Fruit fly (Drosophila melanogaster) whole organism, embryonic: ENCODE measurements around the gene Obp19b.
A peak's percentile ranks its signal among the peaks of the same experiment; 100 is the strongest.

Source experiments
- CG10565 ChIP-seq: fragments of 200-800 bp; sonication (Bioruptor generic); optimal IDR thresholded peaks from 3 replicates; lab custom pipeline; 2016; ENCODE audit warnings: missing biosample characterization, mild to moderate bottlenecking, missing genetic modification characterization
- CG10959 ChIP-seq: fragments of 200-800 bp; sonication (Bioruptor generic); IDR thresholded peaks from 2 replicates; pipeline ENCODE4 v1.3.6; 2022; ENCODE audit warnings: missing biosample characterization, missing genetic modification characterization
- CG11093 ChIP-seq: fragments of 200-800 bp; sonication (Bioruptor generic); IDR thresholded peaks from 3 replicates; pipeline ENCODE4 v1.3.6; 2022; ENCODE audit warnings: missing biosample characterization, missing genetic modification characterization
- CG11560 ChIP-seq: fragments of 200-800 bp; sonication (Bioruptor generic); IDR thresholded peaks from 3 replicates; pipeline ENCODE4 v1.3.6; 2022; ENCODE audit warnings: missing biosample characterization, missing genetic modification characterization
- CG12104 ChIP-seq: fragments of 200-800 bp; sonication (Bioruptor generic); optimal IDR thresholded peaks from 3 replicates; lab custom pipeline; 2016; ENCODE audit warnings: missing biosample characterization, missing genetic modification characterization
- CG15601 ChIP-seq: fragments of 200-800 bp; sonication (Bioruptor generic); optimal IDR thresholded peaks from 3 replicates; lab custom pipeline; 2019; ENCODE audit warnings: missing biosample characterization, mild to moderate bottlenecking, missing genetic modification characterization, moderate library complexity
- CG1602 ChIP-seq: fragments of 200-800 bp; sonication (Bioruptor generic); optimal IDR thresholded peaks from 3 replicates; lab custom pipeline; 2016; ENCODE audit warnings: missing biosample characterization, missing genetic modification characterization
- CG31441 ChIP-seq: fragments of 200-800 bp; sonication (Bioruptor generic); IDR thresholded peaks from 2 replicates; pipeline ENCODE4 v1.3.6; 2022; ENCODE audit warnings: missing biosample characterization, missing genetic modification characterization
- CG3407 ChIP-seq: fragments of 200-800 bp; sonication (Bioruptor generic); optimal IDR thresholded peaks from 2 replicates; lab custom pipeline; 2018; ENCODE audit warnings: missing biosample characterization, mild to moderate bottlenecking, missing genetic modification characterization
- CG7357 ChIP-seq: fragments of 200-800 bp; sonication (Bioruptor generic); IDR thresholded peaks from 3 replicates; pipeline ENCODE4 v1.3.6; 2022; ENCODE audit warnings: missing biosample characterization, missing genetic modification characterization
- CG7372 ChIP-seq: fragments of 200-800 bp; sonication (Bioruptor generic); IDR thresholded peaks from 2 replicates; pipeline ENCODE4 v1.3.6; 2022; ENCODE audit warnings: missing biosample characterization, missing genetic modification characterization
- CG8924 ChIP-seq: fragments of 200-800 bp; optimal IDR thresholded peaks from 3 replicates; lab custom pipeline; 2019; ENCODE audit warnings: missing biosample characterization, mild to moderate bottlenecking, missing genetic modification characterization, moderate library complexity
- CG9437 ChIP-seq: fragments of 200-800 bp; sonication (Bioruptor generic); optimal IDR thresholded peaks from 2 replicates; lab custom pipeline; 2018; ENCODE audit warnings: missing biosample characterization, mild to moderate bottlenecking, missing genetic modification characterization
- CG9876 ChIP-seq: fragments of 200-800 bp; sonication (Bioruptor generic); optimal IDR thresholded peaks from 2 replicates; lab custom pipeline; 2016; ENCODE audit warnings: missing biosample characterization, missing genetic modification characterization
- Doc3 ChIP-seq: fragments of 200-800 bp; sonication (Bioruptor generic); IDR thresholded peaks from 3 replicates; pipeline ENCODE4 v1.3.6; 2022; ENCODE audit warnings: missing biosample characterization, missing genetic modification characterization; ENCODE audit not compliant: partially characterized antibody
- Fer2 ChIP-seq: fragments of 200-800 bp; sonication (Bioruptor generic); optimal IDR thresholded peaks from 2 replicates; lab custom pipeline; 2018; ENCODE audit warnings: missing biosample characterization, mild to moderate bottlenecking, missing genetic modification characterization, moderate library complexity
- HHEX ChIP-seq: fragments of 200-800 bp; sonication (Bioruptor generic); optimal IDR thresholded peaks from 3 replicates; lab custom pipeline; 2017; ENCODE audit warnings: missing biosample characterization, mild to moderate bottlenecking, missing genetic modification characterization, missing genetic modification reagents
- HLH54F ChIP-seq: fragments of 200-800 bp; sonication (Bioruptor generic); optimal IDR thresholded peaks from 3 replicates; lab custom pipeline; 2016; ENCODE audit warnings: missing biosample characterization, missing genetic modification characterization
- NK7.1 ChIP-seq: fragments of 200-800 bp; sonication (Bioruptor generic); optimal IDR thresholded peaks from 3 replicates; lab custom pipeline; 2016; ENCODE audit warnings: missing biosample characterization, missing genetic modification characterization
- Nf-YC ChIP-seq: fragments of 200-800 bp; optimal IDR thresholded peaks from 3 replicates; lab custom pipeline; 2019; ENCODE audit warnings: missing biosample characterization, mild to moderate bottlenecking, missing genetic modification characterization, moderate library complexity
- Optix ChIP-seq: fragments of 200-800 bp; sonication (Bioruptor generic); IDR thresholded peaks from 3 replicates; pipeline ENCODE4 v1.3.6; 2022; ENCODE audit warnings: missing biosample characterization, missing genetic modification characterization
- Sin3A ChIP-seq: fragments of >200 bp; optimal IDR thresholded peaks from 2 replicates; lab custom pipeline; 2018
- ato ChIP-seq: fragments of 200-800 bp; sonication (Bioruptor generic); IDR thresholded peaks from 2 replicates; pipeline ENCODE4 v1.3.6; 2022; ENCODE audit warnings: missing biosample characterization, missing genetic modification characterization; ENCODE audit not compliant: partially characterized antibody
- cas ChIP-seq: fragments of 200-800 bp; sonication (Bioruptor generic); IDR thresholded peaks from 2 replicates; pipeline ENCODE4 v1.3.6; 2022; ENCODE audit warnings: missing biosample characterization, missing genetic modification characterization
- crc ChIP-seq: fragments of 200-800 bp; sonication (Bioruptor generic); optimal IDR thresholded peaks from 2 replicates; lab custom pipeline; 2016; ENCODE audit warnings: missing biosample characterization, missing genetic modification characterization
- crp ChIP-seq, 2 experiments: fragments of 200-800 bp; sonication (Bioruptor generic); optimal IDR thresholded peaks; 2 replicates in 1 of 2; 3 replicates in 1 of 2; lab custom pipeline; 2017; ENCODE audit warnings: missing biosample characterization in 2 of 2, missing genetic modification characterization in 2 of 2, mild to moderate bottlenecking in 1 of 2, moderate library complexity in 1 of 2
- dimm ChIP-seq: fragments of 200-800 bp; sonication (Bioruptor generic); IDR thresholded peaks from 2 replicates; pipeline ENCODE4 v1.3.6; 2022; ENCODE audit warnings: missing biosample characterization, missing genetic modification characterization
- dpn ChIP-seq, 2 experiments: fragments of 200-800 bp; sonication (Bioruptor generic); optimal IDR thresholded peaks; 3 replicates each; lab custom pipeline; 2016; ENCODE audit warnings: missing biosample characterization in 2 of 2, missing genetic modification characterization in 2 of 2
- ewg ChIP-seq: fragments of 200-800 bp; sonication (Bioruptor generic); optimal IDR thresholded peaks from 3 replicates; lab custom pipeline; 2017; ENCODE audit warnings: mild to moderate bottlenecking, missing biosample characterization, missing genetic modification reagents, missing genetic modification characterization
- gce ChIP-seq: fragments of 200-800 bp; sonication (Bioruptor generic); IDR thresholded peaks from 3 replicates; pipeline ENCODE4 v1.3.6; 2022; ENCODE audit warnings: missing biosample characterization, missing genetic modification characterization
- gsb ChIP-seq: fragments of 200-800 bp; sonication (Bioruptor generic); IDR thresholded peaks from 2 replicates; pipeline ENCODE4 v1.3.6; 2022; ENCODE audit warnings: missing biosample characterization, missing genetic modification characterization
- hkb ChIP-seq, 2 experiments: fragments of 200-800 bp in 1 of 2; fragments of >200 bp in 1 of 2; sonication (Bioruptor generic) in 1 of 2; IDR thresholded peaks in 1 of 2; optimal IDR thresholded peaks in 1 of 2; 2 replicates each; pipeline versions ENCODE4 v1.3.6 to Lab custom; 2017 to 2022; ENCODE audit warnings: missing biosample characterization in 1 of 2, missing genetic modification characterization in 1 of 2
- klu ChIP-seq: fragments of 200-800 bp; sonication (Bioruptor generic); IDR thresholded peaks from 2 replicates; pipeline ENCODE4 v1.3.6; 2022; ENCODE audit warnings: missing biosample characterization, missing genetic modification characterization
- lola ChIP-seq, 3 experiments: fragments of >200 bp in 2 of 3; fragments of 200-800 bp in 1 of 3; sonication (Bioruptor generic) in 1 of 3; optimal IDR thresholded peaks; 2 replicates each; lab custom pipeline; 2017 to 2019; ENCODE audit warnings: missing biosample characterization in 3 of 3, missing genetic modification characterization in 3 of 3, mild to moderate bottlenecking in 1 of 3, moderate library complexity in 1 of 3
- nom ChIP-seq: fragments of 200-800 bp; sonication (Bioruptor generic); optimal IDR thresholded peaks from 2 replicates; lab custom pipeline; 2017; ENCODE audit warnings: missing biosample characterization, missing genetic modification characterization, mild to moderate bottlenecking, moderate library complexity, missing genetic modification reagents
- pan ChIP-seq, 4 experiments: fragments of >200 bp in 3 of 4; fragments of 200-800 bp in 1 of 4; sonication (Bioruptor generic) in 1 of 4; optimal IDR thresholded peaks in 3 of 4; IDR thresholded peaks in 1 of 4; 2 replicates each; pipeline versions ENCODE4 v1.3.6 to Lab custom; 2017 to 2022; ENCODE audit warnings: missing biosample characterization in 2 of 4, missing genetic modification characterization in 2 of 4, mixed read lengths in 1 of 4
- phol ChIP-seq: fragments of 200-800 bp; sonication (Bioruptor generic); optimal IDR thresholded peaks from 3 replicates; lab custom pipeline; 2018; ENCODE audit warnings: missing biosample characterization, mild to moderate bottlenecking, missing genetic modification characterization, moderate library complexity
- ro ChIP-seq: fragments of 200-800 bp; sonication (Bioruptor generic); IDR thresholded peaks from 2 replicates; pipeline ENCODE4 v1.3.6; 2022; ENCODE audit warnings: missing biosample characterization, missing genetic modification characterization
- sisA ChIP-seq: fragments of 200-800 bp; sonication (Bioruptor generic); IDR thresholded peaks from 2 replicates; pipeline ENCODE4 v1.3.6; 2022; ENCODE audit warnings: missing biosample characterization, missing genetic modification characterization
- sob ChIP-seq: fragments of 200-800 bp; sonication (Bioruptor generic); IDR thresholded peaks from 2 replicates; pipeline ENCODE4 v1.3.6; 2022; ENCODE audit warnings: missing biosample characterization, missing genetic modification characterization
- ssp ChIP-seq: fragments of 200-800 bp; sonication (Bioruptor generic); IDR thresholded peaks from 2 replicates; pipeline ENCODE4 v1.3.6; 2022; ENCODE audit warnings: missing biosample characterization, missing genetic modification characterization
- trh ChIP-seq: fragments of 200-800 bp; sonication (Bioruptor generic); optimal IDR thresholded peaks from 2 replicates; lab custom pipeline; 2016; ENCODE audit warnings: missing biosample characterization, missing genetic modification characterization
- vfl ChIP-seq: fragments of 200-800 bp; sonication (Bioruptor generic); optimal IDR thresholded peaks from 2 replicates; lab custom pipeline; 2016; ENCODE audit warnings: missing biosample characterization, missing genetic modification characterization
- wor ChIP-seq: fragments of 200-800 bp; sonication (Bioruptor generic); IDR thresholded peaks from 2 replicates; pipeline ENCODE4 v1.3.6; 2022; ENCODE audit warnings: missing biosample characterization, missing genetic modification characterization

The Obp19b gene

dm6 chrX:20429482-20430204 is 13.1 kb downstream of the Obp19b start, which contains the start of the genes CG11710 and mal (continued):
- peak; percentile 86; the same call in 2 of the 3 replicates for TF ChIP-seq CG11560 (tag; lab: Robert Waterston, UW)
- peak; percentile 80 for TF ChIP-seq klu (GFP tag; lab: Robert Waterston, UW)
- TF ChIP-seq HLH54F (GFP tag; lab: Kevin White, UChicago), result peak; percentile 77
- peak; percentile 61 for TF ChIP-seq CG9437 (GFP tag; lab: Kevin White, UChicago)
- peak; percentile 77 for TF ChIP-seq CG12104 (GFP tag; lab: Kevin White, UChicago)
- TF ChIP-seq CG10959, result peak; percentile 50; the same call in 1 of the 2 replicates
- 0 out of 3 replicates have a peak, but pooled peaks have one; percentile 46 for TF ChIP-seq Doc3
- peak; percentile 42 for TF ChIP-seq ewg (GFP tag; lab: Kevin White, UChicago)
- peak; percentile 62 for TF ChIP-seq wor (GFP tag; lab: Robert Waterston, UW)
- TF ChIP-seq dpn (GFP tag; optimal IDR thresholded peaks at IDR 0.05; lab: Kevin White, UChicago), result peak; percentile 67 to 78
- peak; percentile 73; the same call in 1 of the 2 replicates for TF ChIP-seq CG7372 (GFP tag; lab: Robert Waterston, UW)
- peak; percentile 50 for TF ChIP-seq crc (GFP tag; lab: Kevin White, UChicago)
- peak; percentile 73 for TF ChIP-seq NK7.1 (GFP tag; lab: Kevin White, UChicago)
- no peak for TF ChIP-seq CG9876 (GFP tag; lab: Kevin White, UChicago)
- TF ChIP-seq CG8924 (tag; lab: Kevin White, UChicago), result peak; percentile 82
- TF ChIP-seq hkb (optimal IDR thresholded peaks at IDR 0.05; lab: Kevin White, UChicago), result no peak
- TF ChIP-seq hkb (GFP tag; IDR thresholded peaks at IDR 0.05; lab: Robert Waterston, UW), result peak; percentile 63
- peak; percentile 78 for TF ChIP-seq sob (GFP tag; lab: Robert Waterston, UW)
- TF ChIP-seq ato (GFP tag; lab: Robert Waterston, UW), result no peak
- peak; percentile 71 for TF ChIP-seq CG7357 (GFP tag; lab: Robert Waterston, UW)
- TF ChIP-seq vfl (GFP tag; lab: Kevin White, UChicago), result peak; percentile 43
- TF ChIP-seq CG31441 (GFP tag; lab: Robert Waterston, UW), result peak; percentile 83
- TF ChIP-seq ssp (GFP tag; lab: Robert Waterston, UW), result peak; percentile 69
- peak in 1 of 3 experiments; percentile 53 for TF ChIP-seq lola (GFP tag; optimal IDR thresholded peaks at IDR 0.05; lab: Kevin White, UChicago)
- peak; percentile 75 for TF ChIP-seq Fer2 (tag; lab: Kevin White, UChicago)
- TF ChIP-seq HHEX, result no peak
- peak; percentile 87 for TF ChIP-seq phol (tag; lab: Kevin White, UChicago)
- TF ChIP-seq CG3407 (GFP tag; lab: Kevin White, UChicago), result no peak
- no peak for TF ChIP-seq Sin3A (lab: Kevin White, UChicago)
- TF ChIP-seq cas (GFP tag; lab: Robert Waterston, UW), result no peak
- 0 out of 2 replicates have a peak, but pooled peaks have one; percentile 33 for TF ChIP-seq dimm (GFP tag; lab: Robert Waterston, UW)
- TF ChIP-seq Nf-YC (tag; lab: Kevin White, UChicago), result peak; percentile 81
- TF ChIP-seq trh (GFP tag; lab: Kevin White, UChicago), result peak; percentile 48
- peak; percentile 52 for TF ChIP-seq CG1602 (GFP tag; lab: Kevin White, UChicago)
- no peak for TF ChIP-seq CG15601 (tag; lab: Kevin White, UChicago)
- peak in 1 of 2 experiments; percentile 82 for TF ChIP-seq crp (GFP tag; optimal IDR thresholded peaks at IDR 0.05; lab: Kevin White, UChicago)
- peak; percentile 68; the same call in 2 of the 3 replicates for TF ChIP-seq Optix
- TF ChIP-seq CG11093 (GFP tag; lab: Robert Waterston, UW), result peak; percentile 73
- TF ChIP-seq gsb, result no peak
- peak; percentile 71 for TF ChIP-seq nom
- peak; percentile 72 for TF ChIP-seq sisA
- no peak for TF ChIP-seq pan (optimal IDR thresholded peaks at IDR 0.05; lab: Kevin White, UChicago)
- peak in 1 of 2 experiments; percentile 64 for TF ChIP-seq pan (GFP tag; optimal IDR thresholded peaks at IDR 0.05 in 1 of 2, IDR thresholded peaks at IDR 0.05 in 1 of 2)
- TF ChIP-seq gce (GFP tag; lab: Robert Waterston, UW), result peak; percentile 33; the same call in 1 of the 3 replicates
- no peak for TF ChIP-seq ro (GFP tag; lab: Robert Waterston, UW)
- TF ChIP-seq CG10565 (GFP tag; lab: Kevin White, UChicago), result no peak
